Worm (Caenorhabditis elegans) whole organism, L3 larva: ENCODE measurements around the gene plk-3.

Source experiments
- ama-1 ChIP-seq: fragments of 150-350 bp; optimal IDR thresholded peaks from 2 replicates; lab custom pipeline; 2018
- ceh-16 ChIP-seq: sonication (generic microtip); optimal IDR thresholded peaks from 2 replicates; lab custom pipeline; 2017; ENCODE audit warnings: missing biosample characterization, missing genetic modification characterization
- egl-27 ChIP-seq: sonication (generic microtip); optimal IDR thresholded peaks from 4 replicates; lab custom pipeline; 2017; ENCODE audit warnings: missing biosample characterization, missing genetic modification reagents, missing genetic modification characterization
- eor-1 ChIP-seq, 2 experiments: fragments of 150-350 bp; optimal IDR thresholded peaks; 2 replicates each; lab custom pipeline; 2014 to 2018; ENCODE audit warnings: missing biosample characterization in 2 of 2, missing genetic modification characterization in 2 of 2
- hmg-11 ChIP-seq: sonication (generic microtip); optimal IDR thresholded peaks from 2 replicates; lab custom pipeline; 2016; ENCODE audit warnings: missing genetic modification characterization, missing compliant biosample characterization
- mdl-1 ChIP-seq: fragments of 150-350 bp; optimal IDR thresholded peaks from 2 replicates; lab custom pipeline; 2014; ENCODE audit warnings: missing biosample characterization, missing genetic modification characterization
- nhr-12 ChIP-seq: fragments of 150-350 bp; optimal IDR thresholded peaks from 2 replicates; lab custom pipeline; 2014; ENCODE audit warnings: missing biosample characterization, missing genetic modification characterization
- nhr-237 ChIP-seq: fragments of 150-350 bp; optimal IDR thresholded peaks from 2 replicates; lab custom pipeline; 2014; ENCODE audit warnings: missing biosample characterization, missing genetic modification characterization
- nhr-28 ChIP-seq: fragments of 150-350 bp; optimal IDR thresholded peaks from 2 replicates; lab custom pipeline; 2014; ENCODE audit warnings: missing biosample characterization, missing genetic modification characterization
- nhr-76 ChIP-seq: fragments of 150-350 bp; sonication (generic microtip); optimal IDR thresholded peaks from 5 replicates; lab custom pipeline; 2014; ENCODE audit warnings: missing biosample characterization, missing genetic modification characterization
- tbx-2 ChIP-seq: sonication (generic microtip); optimal IDR thresholded peaks from 2 replicates; lab custom pipeline; 2016; ENCODE audit warnings: mild to moderate bottlenecking, missing genetic modification characterization, missing compliant biosample characterization
- unc-62 ChIP-seq: fragments of 150-350 bp; sonication (generic microtip); optimal IDR thresholded peaks from 4 replicates; lab custom pipeline; 2014; ENCODE audit warnings: missing biosample characterization, missing genetic modification reagents, missing genetic modification characterization
- ztf-11 ChIP-seq: fragments of 150-350 bp; optimal IDR thresholded peaks from 2 replicates; lab custom pipeline; 2014; ENCODE audit warnings: missing biosample characterization, missing genetic modification characterization

ce11 chrIV:7512617-7513233, 39.7 kb upstream of the plk-3 start, which contains the start of the genes plc-4 and R05G6.4:
- TF ChIP-seq nhr-237 (tag; lab: Kevin White, UChicago), result no peak
- TF ChIP-seq nhr-28 (tag; lab: Kevin White, UChicago), result no peak
- no peak for TF ChIP-seq egl-27
- no peak for TF ChIP-seq mdl-1
- TF ChIP-seq ama-1, result no peak
- no peak for TF ChIP-seq tbx-2 (tag; lab: Kevin White, UChicago)
- TF ChIP-seq ceh-16 (tag; lab: Kevin White, UChicago), result no peak
- no peak for TF ChIP-seq nhr-12 (tag; lab: Kevin White, UChicago)
- no peak for TF ChIP-seq unc-62 (GFP tag; lab: Kevin White, UChicago)
- TF ChIP-seq nhr-76 (tag; lab: Kevin White, UChicago), result no peak
- peak; percentile 10 for TF ChIP-seq hmg-11 (tag; lab: Kevin White, UChicago)
- no peak for TF ChIP-seq ztf-11 (tag; lab: Kevin White, UChicago)
- TF ChIP-seq eor-1 (tag; optimal IDR thresholded peaks at IDR 0.05; lab: Kevin White, UChicago), result no peak
